Worm (Caenorhabditis elegans) whole organism, L1 larva: ENCODE results near the gene F09B9.4.

Experiments used
- fkh-10 ChIP-seq: sonication (generic microtip); optimal IDR thresholded peaks from 2 replicates; lab custom pipeline; 2017; ENCODE audit warnings: missing biosample characterization, missing genetic modification reagents, missing genetic modification characterization
- nhr-11 ChIP-seq: fragments of 150-350 bp; optimal IDR thresholded peaks from 2 replicates; lab custom pipeline; 2014; ENCODE audit warnings: missing biosample characterization, missing genetic modification characterization

- TF ChIP-seq fkh-10 (no peak), nhr-11 (no peak)
These were observed 28.8 kb downstream of the F09B9.4 start for ce11 chrX:10189244-10189643.
